Worm (Caenorhabditis elegans) whole organism, mixed stage, embryonic: ENCODE measurements around the gene fntb-1.

Source experiments
- ces-1 ChIP-seq: fragments of 150-350 bp; optimal IDR thresholded peaks from 2 replicates; lab custom pipeline; 2014; ENCODE audit warnings: missing biosample characterization, missing genetic modification reagents, missing genetic modification characterization
- cnd-1 ChIP-seq: fragments of 200-800 bp; sonication (Bioruptor generic); optimal IDR thresholded peaks from 2 replicates; lab custom pipeline; 2018; ENCODE audit warnings: mild to moderate bottlenecking, missing genetic modification characterization, missing compliant biosample characterization
- drap-1 ChIP-seq: fragments of 200-800 bp; sonication (Bioruptor generic); optimal IDR thresholded peaks from 3 replicates; lab custom pipeline; 2018; ENCODE audit warnings: mild to moderate bottlenecking, missing genetic modification characterization, missing compliant biosample characterization
- elt-1 ChIP-seq: sonication (generic microtip); optimal IDR thresholded peaks from 2 replicates; lab custom pipeline; 2017; ENCODE audit warnings: missing genetic modification characterization, mild to moderate bottlenecking, missing compliant biosample characterization, antibody characterized with exemption, moderate library complexity, borderline replicate concordance; ENCODE audit not compliant: insufficient read depth
- elt-3 ChIP-seq: fragments of 150-350 bp; optimal IDR thresholded peaks from 2 replicates; lab custom pipeline; 2014; ENCODE audit warnings: missing biosample characterization, missing genetic modification characterization
- hlh-1 ChIP-seq: fragments of 150-350 bp; optimal IDR thresholded peaks from 2 replicates; lab custom pipeline; 2014; ENCODE audit warnings: missing biosample characterization, missing genetic modification reagents, missing genetic modification characterization
- lin-13 ChIP-seq: fragments of 150-350 bp; optimal IDR thresholded peaks from 2 replicates; lab custom pipeline; 2014; ENCODE audit warnings: missing biosample characterization, missing genetic modification characterization
- lsy-2 ChIP-seq: fragments of 150-350 bp; optimal IDR thresholded peaks from 2 replicates; lab custom pipeline; 2014; ENCODE audit warnings: missing biosample characterization, missing genetic modification characterization
- nhr-28 ChIP-seq: fragments of 150-350 bp; optimal IDR thresholded peaks from 2 replicates; lab custom pipeline; 2014; ENCODE audit warnings: missing biosample characterization, missing genetic modification characterization
- pha-4 ChIP-seq: fragments of 150-350 bp; optimal IDR thresholded peaks from 2 replicates; lab custom pipeline; 2018; ENCODE audit warnings: missing biosample characterization, missing genetic modification reagents, missing genetic modification characterization
- unc-120 ChIP-seq: sonication (generic microtip); optimal IDR thresholded peaks from 2 replicates; lab custom pipeline; 2017; ENCODE audit warnings: missing genetic modification characterization, missing compliant biosample characterization; ENCODE audit not compliant: poor library complexity, severe bottlenecking
- ztf-11 ChIP-seq: fragments of 150-350 bp; optimal IDR thresholded peaks from 2 replicates; lab custom pipeline; 2014; ENCODE audit warnings: missing biosample characterization, missing genetic modification characterization

ce11 chrV:14424958-14425492, 22.4 kb upstream of the fntb-1 start, which contains the start of gene rrsr-1:
- TF ChIP-seq lin-13, result no peak
- TF ChIP-seq ces-1 (GFP tag; lab: Kevin White, UChicago), result no peak
- no peak for TF ChIP-seq cnd-1 (tag; lab: Kevin White, UChicago)
- peak; percentile 18 for TF ChIP-seq lsy-2 (tag; lab: Kevin White, UChicago)
- TF ChIP-seq elt-1 (tag; lab: Kevin White, UChicago), result no peak
- no peak for TF ChIP-seq ztf-11 (tag; lab: Kevin White, UChicago)
- TF ChIP-seq drap-1 (GFP tag; lab: Kevin White, UChicago), result peak; percentile 54
- no peak for TF ChIP-seq nhr-28 (tag; lab: Kevin White, UChicago)
- TF ChIP-seq pha-4 (tag; lab: Kevin White, UChicago), result no peak
- peak; percentile 12 for TF ChIP-seq hlh-1 (tag; lab: Kevin White, UChicago)
- no peak for TF ChIP-seq elt-3 (tag; lab: Kevin White, UChicago)
- TF ChIP-seq unc-120, result no peak
